Worm (Caenorhabditis elegans) whole organism, L4 larva: ENCODE results near the gene K08E4.2.

Source experiments
- D1046.2 ChIP-seq: fragments of 200-800 bp; sonication (Bioruptor generic); IDR thresholded peaks from 2 replicates; pipeline ENCODE4 v1.3.6; 2022; ENCODE audit warnings: missing genetic modification characterization, missing compliant biosample characterization
- Y48G9A.11 ChIP-seq: fragments of 200-800 bp; sonication (Bioruptor generic); IDR thresholded peaks from 2 replicates; pipeline ENCODE4 v1.3.6; 2022; ENCODE audit warnings: missing genetic modification reagents, missing genetic modification characterization, missing compliant biosample characterization
- ZK337.2 ChIP-seq: fragments of 200-800 bp; sonication (Bioruptor generic); IDR thresholded peaks from 2 replicates; pipeline ENCODE4 v1.3.6; 2022; ENCODE audit warnings: missing genetic modification reagents, missing genetic modification characterization, missing compliant biosample characterization
- aha-1 ChIP-seq: fragments of 150-350 bp; peaks from one replicate; lab custom pipeline; 2014; ENCODE audit warnings: missing biosample characterization, missing genetic modification characterization
- daf-16 ChIP-seq, 3 experiments: sonication (generic microtip); optimal IDR thresholded peaks; 2 replicates each; lab custom pipeline; 2016 to 2017; ENCODE audit warnings: missing genetic modification characterization in 3 of 3, missing genetic modification reagents in 3 of 3, mild to moderate bottlenecking in 2 of 3, missing compliant biosample characterization in 2 of 3, missing biosample characterization in 1 of 3, moderate library complexity in 1 of 3
- daf-8 ChIP-seq: fragments of 200-800 bp; sonication (Bioruptor generic); IDR thresholded peaks from 2 replicates; pipeline ENCODE4 v1.3.6; 2022; ENCODE audit warnings: missing genetic modification characterization, missing compliant biosample characterization
- dmd-6 ChIP-seq: fragments of 200-800 bp; sonication (Bioruptor generic); IDR thresholded peaks from 2 replicates; pipeline ENCODE4 v1.3.6; 2022; ENCODE audit warnings: missing genetic modification reagents, missing genetic modification characterization, missing compliant biosample characterization
- fkh-10 ChIP-seq: fragments of 150-350 bp; optimal IDR thresholded peaks from 2 replicates; lab custom pipeline; 2014; ENCODE audit warnings: missing biosample characterization, missing genetic modification reagents, missing genetic modification characterization
- gei-8 ChIP-seq: fragments of 200-800 bp; sonication (Bioruptor generic); optimal IDR thresholded peaks from 2 replicates; lab custom pipeline; 2018; ENCODE audit warnings: mild to moderate bottlenecking, missing genetic modification characterization, missing compliant biosample characterization
- hif-1 ChIP-seq, 2 experiments: sonication (generic microtip); optimal IDR thresholded peaks; 2 replicates each; lab custom pipeline; 2016 to 2017; ENCODE audit warnings: missing compliant biosample characterization in 2 of 2, missing genetic modification characterization in 2 of 2, missing genetic modification reagents in 2 of 2, missing genotype in 2 of 2, mild to moderate bottlenecking in 1 of 2
- hlh-11 ChIP-seq: fragments of 200-800 bp; sonication (Bioruptor generic); optimal IDR thresholded peaks from 2 replicates; lab custom pipeline; 2018; ENCODE audit warnings: mild to moderate bottlenecking, missing genetic modification characterization, missing compliant biosample characterization
- hlh-30 ChIP-seq: sonication (generic microtip); optimal IDR thresholded peaks from 2 replicates; lab custom pipeline; 2017; ENCODE audit warnings: antibody characterized with exemption, mild to moderate bottlenecking, missing genetic modification characterization, missing compliant biosample characterization; ENCODE audit not compliant: insufficient read depth
- lin-1 ChIP-seq: fragments of 200-800 bp; sonication (Bioruptor generic); IDR thresholded peaks from 2 replicates; pipeline ENCODE4 v1.3.6; 2022; ENCODE audit warnings: missing genetic modification reagents, missing genetic modification characterization, missing compliant biosample characterization
- mxl-3 ChIP-seq: fragments of 200-800 bp; sonication (Bioruptor generic); optimal IDR thresholded peaks from 2 replicates; lab custom pipeline; 2018; ENCODE audit warnings: mild to moderate bottlenecking, missing genetic modification characterization, missing compliant biosample characterization
- nhr-102 ChIP-seq: sonication (generic microtip); optimal IDR thresholded peaks from 2 replicates; lab custom pipeline; 2016; ENCODE audit warnings: mild to moderate bottlenecking, missing genetic modification characterization, moderate library complexity, missing compliant biosample characterization
- nhr-6 ChIP-seq: fragments of 150-350 bp; optimal IDR thresholded peaks from 2 replicates; lab custom pipeline; 2014; ENCODE audit warnings: missing biosample characterization, missing genetic modification characterization
- snpc-1.2 ChIP-seq: fragments of 200-800 bp; sonication (Bioruptor generic); IDR thresholded peaks from 2 replicates; pipeline ENCODE4 v1.3.6; 2022; ENCODE audit warnings: missing genetic modification reagents, missing genetic modification characterization, missing compliant biosample characterization
- spr-1 ChIP-seq: sonication (generic microtip); optimal IDR thresholded peaks from 2 replicates; lab custom pipeline; 2016; ENCODE audit warnings: mild to moderate bottlenecking, missing genetic modification characterization, missing compliant biosample characterization
- unc-130 ChIP-seq: sonication (generic microtip); optimal IDR thresholded peaks from 2 replicates; lab custom pipeline; 2016; ENCODE audit warnings: missing genetic modification reagents, missing genetic modification characterization, missing compliant biosample characterization
- unc-62 ChIP-seq, 3 experiments: fragments of 150-350 bp in 1 of 3; sonication (generic microtip); optimal IDR thresholded peaks in 2 of 3; peaks in 1 of 3; 1 replicate in 1 of 3; 2 replicates in 2 of 3; lab custom pipeline; 2014 to 2017; ENCODE audit warnings: missing biosample characterization in 3 of 3, missing genetic modification characterization in 3 of 3, missing genetic modification reagents in 3 of 3, missing genotype in 1 of 3
- ztf-7 ChIP-seq: fragments of 150-350 bp; optimal IDR thresholded peaks from 2 replicates; lab custom pipeline; 2014; ENCODE audit warnings: missing biosample characterization, missing genetic modification characterization

Gene K08E4.2

DNA sequence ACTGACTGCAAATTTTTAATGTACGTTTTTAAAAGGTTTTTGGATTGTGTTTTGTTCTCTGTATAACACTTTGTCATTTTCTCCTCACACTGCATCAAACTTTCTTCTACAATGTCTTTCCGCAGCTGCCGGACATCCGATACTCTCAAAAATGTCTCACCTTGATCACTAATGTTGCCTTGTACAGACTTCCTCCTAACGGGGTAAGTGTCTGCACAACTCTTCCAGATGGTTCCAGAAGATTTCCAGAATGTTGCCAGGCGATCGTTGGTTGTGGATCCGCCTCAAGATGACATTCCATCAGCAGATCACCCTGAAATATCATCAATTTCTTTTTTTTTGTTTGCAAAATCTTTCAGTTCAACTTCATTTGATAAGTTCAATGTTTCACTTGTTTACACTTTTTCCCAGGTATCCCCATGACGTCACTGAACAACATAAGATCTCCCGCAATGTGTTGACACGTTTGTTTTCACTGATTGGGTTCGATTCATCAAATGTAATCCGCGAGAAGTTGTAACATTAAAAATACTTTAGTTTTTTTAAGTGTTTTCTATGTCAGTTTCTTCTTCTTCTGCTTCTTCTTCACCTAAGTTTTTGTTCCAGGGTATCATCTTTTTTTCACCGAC lies 47.3 kb downstream of the K08E4.2 start:
- no peak for TF ChIP-seq fkh-10 (GFP tag; lab: Kevin White, UChicago)
- no peak for TF ChIP-seq hif-1 (tag; optimal IDR thresholded peaks at IDR 0.05; lab: Kevin White, UChicago)
- no peak for TF ChIP-seq nhr-102 (tag; lab: Kevin White, UChicago)
- TF ChIP-seq gei-8 (GFP tag; lab: Kevin White, UChicago): no peak
- TF ChIP-seq mxl-3 (GFP tag; lab: Kevin White, UChicago): no peak
- TF ChIP-seq aha-1: no peak
- peak; percentile 20 for TF ChIP-seq hlh-11 (tag; lab: Kevin White, UChicago)
- TF ChIP-seq ZK337.2 (GFP tag; lab: Robert Waterston, UW): no peak
- no peak for TF ChIP-seq daf-8 (GFP tag; lab: Robert Waterston, UW)
- TF ChIP-seq lin-1 (GFP tag; lab: Robert Waterston, UW): no peak
- TF ChIP-seq unc-130 (GFP tag; lab: Kevin White, UChicago): no peak
- TF ChIP-seq hlh-30 (tag; lab: Kevin White, UChicago): peak; percentile 23
- no peak for TF ChIP-seq nhr-6 (tag; lab: Kevin White, UChicago)
- no peak for TF ChIP-seq spr-1 (tag; lab: Kevin White, UChicago)
- no peak for TF ChIP-seq Y48G9A.11 (GFP tag; lab: Robert Waterston, UW)
- peak in 1 of 2 experiments; percentile 95 for TF ChIP-seq daf-16 (GFP tag; optimal IDR thresholded peaks at IDR 0.05; lab: Kevin White, UChicago)
- TF ChIP-seq daf-16 (tag; optimal IDR thresholded peaks at IDR 0.05; lab: Kevin White, UChicago): no peak
- TF ChIP-seq unc-62 (GFP tag; optimal IDR thresholded peaks at IDR 0.05 in 1 of 2; lab: Kevin White, UChicago): peak in 1 of 2 experiments; percentile 98
- TF ChIP-seq unc-62 (tag; optimal IDR thresholded peaks at IDR 0.05; lab: Kevin White, UChicago): no peak
- no peak for TF ChIP-seq ztf-7 (tag; lab: Kevin White, UChicago)
- TF ChIP-seq dmd-6: 0 out of 2 replicates have a peak, but pooled peaks have one; percentile 6
- TF ChIP-seq snpc-1.2: no peak
- TF ChIP-seq D1046.2 (GFP tag; lab: Robert Waterston, UW): no peak
